Worm (Caenorhabditis elegans): Measurements from ENCODE around the gene sorf-2.

DNA sequence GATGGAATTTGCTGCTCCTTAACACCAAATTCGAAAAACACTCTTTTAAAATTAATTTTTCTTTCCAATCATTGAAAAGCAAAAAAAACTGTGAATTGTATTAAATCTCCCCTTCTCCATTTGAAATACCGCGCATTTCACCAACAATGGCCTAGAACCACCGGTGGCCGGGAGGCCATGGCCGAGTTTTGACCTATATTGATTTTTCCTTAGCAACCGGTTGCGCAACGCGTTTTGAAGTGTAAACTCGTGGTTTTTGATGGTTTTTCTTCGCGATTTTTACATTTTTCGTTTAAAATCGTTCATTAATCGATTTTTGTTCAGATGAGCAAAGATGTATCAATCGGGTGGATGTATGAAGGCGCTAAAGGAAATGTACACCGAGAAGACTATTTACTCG lies 18.1 kb upstream of the sorf-2 start, which contains the start of gene mog-3:
- TF ChIP-seq tab-1 (GFP tag; IDR thresholded peaks at IDR 0.05) = no peak
- peak; percentile 15; the same call in 1 of the 2 replicates for TF ChIP-seq flt-1 (GFP tag; IDR thresholded peaks at IDR 0.05)
